Fruit fly (Drosophila melanogaster) whole organism, embryonic: ENCODE measurements around the gene Herc4.

Experiments used
- Asciz ChIP-seq: fragments of 200-800 bp; sonication (Bioruptor generic); optimal IDR thresholded peaks from 2 replicates; lab custom pipeline; 2017; ENCODE audit warnings: missing biosample characterization, mild to moderate bottlenecking, missing genetic modification characterization, missing genetic modification reagents
- CG10267 ChIP-seq: fragments of 200-800 bp; sonication (Bioruptor generic); optimal IDR thresholded peaks from 2 replicates; lab custom pipeline; 2018; ENCODE audit warnings: missing biosample characterization, mild to moderate bottlenecking, missing genetic modification characterization, moderate library complexity
- CG10274 ChIP-seq: fragments of 200-800 bp; sonication (Bioruptor generic); optimal IDR thresholded peaks from 3 replicates; lab custom pipeline; 2017; ENCODE audit warnings: missing biosample characterization, mild to moderate bottlenecking, missing genetic modification characterization
- CG10366 ChIP-seq: fragments of 200-800 bp; sonication (Bioruptor generic); IDR thresholded peaks from 2 replicates; pipeline ENCODE4 v1.3.6; 2022; ENCODE audit warnings: missing biosample characterization, missing genetic modification characterization
- CG11093 ChIP-seq: fragments of 200-800 bp; sonication (Bioruptor generic); IDR thresholded peaks from 3 replicates; pipeline ENCODE4 v1.3.6; 2022; ENCODE audit warnings: missing biosample characterization, missing genetic modification characterization
- CG11560 ChIP-seq: fragments of 200-800 bp; sonication (Bioruptor generic); IDR thresholded peaks from 3 replicates; pipeline ENCODE4 v1.3.6; 2022; ENCODE audit warnings: missing biosample characterization, missing genetic modification characterization
- CG12104 ChIP-seq: fragments of 200-800 bp; sonication (Bioruptor generic); optimal IDR thresholded peaks from 3 replicates; lab custom pipeline; 2016; ENCODE audit warnings: missing biosample characterization, missing genetic modification characterization
- CG12236 ChIP-seq: fragments of 200-800 bp; sonication (Bioruptor generic); optimal IDR thresholded peaks from 2 replicates; lab custom pipeline; 2016; ENCODE audit warnings: missing biosample characterization, missing genetic modification characterization
- CG17612 ChIP-seq: fragments of 200-800 bp; sonication (Bioruptor generic); IDR thresholded peaks from 2 replicates; pipeline ENCODE4 v1.3.6; 2022; ENCODE audit warnings: missing biosample characterization, missing genetic modification characterization
- CG17829 ChIP-seq: fragments of 200-800 bp; optimal IDR thresholded peaks from 2 replicates; lab custom pipeline; 2019; ENCODE audit warnings: missing biosample characterization, mild to moderate bottlenecking, missing genetic modification characterization, moderate library complexity
- CG1792 ChIP-seq: fragments of 200-800 bp; sonication (Bioruptor generic); optimal IDR thresholded peaks from 2 replicates; lab custom pipeline; 2016; ENCODE audit warnings: missing biosample characterization, missing genetic modification characterization
- CG18599 ChIP-seq: fragments of 200-800 bp; sonication (Bioruptor generic); optimal IDR thresholded peaks from 3 replicates; lab custom pipeline; 2017; ENCODE audit warnings: missing biosample characterization, missing genetic modification characterization, mild to moderate bottlenecking, moderate library complexity, missing genetic modification reagents
- CG18764 ChIP-seq: fragments of 200-800 bp; sonication (Bioruptor generic); optimal IDR thresholded peaks from 3 replicates; lab custom pipeline; 2016; ENCODE audit warnings: missing biosample characterization, missing genetic modification characterization
- CG2712 ChIP-seq: fragments of 200-800 bp; optimal IDR thresholded peaks from 3 replicates; lab custom pipeline; 2019; ENCODE audit warnings: missing biosample characterization, mild to moderate bottlenecking, missing genetic modification characterization, moderate library complexity
- CG30020 ChIP-seq: fragments of 200-800 bp; optimal IDR thresholded peaks from 2 replicates; lab custom pipeline; 2019; ENCODE audit warnings: missing biosample characterization, mild to moderate bottlenecking, missing genetic modification characterization, moderate library complexity
- CG34422 ChIP-seq: fragments of 200-800 bp; sonication (Bioruptor generic); IDR thresholded peaks from 3 replicates; pipeline ENCODE4 v1.3.6; 2022; ENCODE audit warnings: missing biosample characterization, missing genetic modification characterization
- CG3847 ChIP-seq: fragments of 200-800 bp; sonication (Bioruptor generic); IDR thresholded peaks from 2 replicates; pipeline ENCODE4 v1.3.6; 2022; ENCODE audit warnings: missing biosample characterization, missing genetic modification characterization
- CG7271 ChIP-seq: fragments of 200-800 bp; sonication (Bioruptor generic); optimal IDR thresholded peaks from 2 replicates; lab custom pipeline; 2018; ENCODE audit warnings: missing biosample characterization, mild to moderate bottlenecking, missing genetic modification characterization, moderate library complexity
- CG7357 ChIP-seq: fragments of 200-800 bp; sonication (Bioruptor generic); IDR thresholded peaks from 3 replicates; pipeline ENCODE4 v1.3.6; 2022; ENCODE audit warnings: missing biosample characterization, missing genetic modification characterization
- CG7745 ChIP-seq: fragments of 200-800 bp; sonication (Bioruptor generic); optimal IDR thresholded peaks from 2 replicates; lab custom pipeline; 2018; ENCODE audit warnings: missing biosample characterization, mild to moderate bottlenecking, missing genetic modification characterization, moderate library complexity
- CG7963 ChIP-seq: fragments of 200-800 bp; sonication (Bioruptor generic); IDR thresholded peaks from 3 replicates; pipeline ENCODE4 v1.3.6; 2022; ENCODE audit warnings: missing biosample characterization, missing genetic modification characterization; ENCODE audit not compliant: partially characterized antibody
- CG8290 ChIP-seq, 3 experiments: fragments of 200-800 bp; sonication (Bioruptor generic); optimal IDR thresholded peaks; 2 replicates each; lab custom pipeline; 2016 to 2019; ENCODE audit warnings: missing biosample characterization in 3 of 3, missing genetic modification characterization in 3 of 3, mild to moderate bottlenecking in 2 of 3, moderate library complexity in 1 of 3
- CoRest ChIP-seq: fragments of 200-800 bp; sonication (Bioruptor generic); optimal IDR thresholded peaks from 3 replicates; lab custom pipeline; 2018; ENCODE audit warnings: missing biosample characterization, mild to moderate bottlenecking, missing genetic modification characterization, moderate library complexity
- Dip3 ChIP-seq: fragments of 200-800 bp; sonication (Bioruptor generic); optimal IDR thresholded peaks from 3 replicates; lab custom pipeline; 2016; ENCODE audit warnings: missing biosample characterization, missing genetic modification characterization
- E2f1 ChIP-seq: fragments of 200-800 bp; sonication (Bioruptor generic); IDR thresholded peaks from 2 replicates; pipeline ENCODE4 v1.3.6; 2022; ENCODE audit warnings: missing biosample characterization, missing genetic modification characterization
- ERR ChIP-seq: fragments of 200-800 bp; sonication (Bioruptor generic); optimal IDR thresholded peaks from 2 replicates; lab custom pipeline; 2016; ENCODE audit warnings: missing biosample characterization, missing genetic modification characterization
- HLHmδ ChIP-seq: fragments of 200-800 bp; sonication (Bioruptor generic); optimal IDR thresholded peaks from 2 replicates; lab custom pipeline; 2018; ENCODE audit warnings: missing biosample characterization, mild to moderate bottlenecking, missing genetic modification characterization, moderate library complexity
- Hr39 ChIP-seq: fragments of >200 bp; optimal IDR thresholded peaks from 2 replicates; lab custom pipeline; 2017
- Hr51 ChIP-seq, 2 experiments: fragments of 200-800 bp; sonication (Bioruptor generic); optimal IDR thresholded peaks; 2 replicates in 1 of 2; 3 replicates in 1 of 2; lab custom pipeline; 2016 to 2018; ENCODE audit warnings: missing biosample characterization in 2 of 2, missing genetic modification characterization in 2 of 2, mild to moderate bottlenecking in 1 of 2, moderate library complexity in 1 of 2
- Lim3 ChIP-seq: fragments of 200-800 bp; sonication (Bioruptor generic); IDR thresholded peaks from 2 replicates; pipeline ENCODE4 v1.3.6; 2022; ENCODE audit warnings: missing biosample characterization, missing genetic modification characterization
- MESR4 ChIP-seq: fragments of 200-800 bp; sonication (Bioruptor generic); optimal IDR thresholded peaks from 2 replicates; lab custom pipeline; 2018; ENCODE audit warnings: missing biosample characterization, mild to moderate bottlenecking, missing genetic modification characterization, moderate library complexity
- Mad ChIP-seq: fragments of 200-800 bp; sonication (Bioruptor generic); optimal IDR thresholded peaks from 2 replicates; lab custom pipeline; 2016; ENCODE audit warnings: missing biosample characterization, missing genetic modification characterization
- Pdp1 ChIP-seq, 2 experiments: fragments of 200-800 bp; sonication (Bioruptor generic); optimal IDR thresholded peaks; 3 replicates each; lab custom pipeline; 2016; ENCODE audit warnings: missing biosample characterization in 2 of 2, missing genetic modification characterization in 2 of 2, mild to moderate bottlenecking in 1 of 2, moderate library complexity in 1 of 2
- Rfx ChIP-seq: fragments of 200-800 bp; sonication (Bioruptor generic); IDR thresholded peaks from 2 replicates; pipeline ENCODE4 v1.3.6; 2022; ENCODE audit warnings: missing biosample characterization, missing genetic modification characterization
- Scr ChIP-seq: fragments of 200-800 bp; sonication (Bioruptor generic); IDR thresholded peaks from 2 replicates; pipeline ENCODE4 v1.3.6; 2022; ENCODE audit warnings: missing biosample characterization, missing genetic modification characterization; ENCODE audit not compliant: partially characterized antibody
- Tbp ChIP-seq: fragments of >200 bp; optimal IDR thresholded peaks from 2 replicates; lab custom pipeline; 2018; ENCODE audit warnings: missing biosample characterization, missing genetic modification characterization
- Trl ChIP-seq, 3 experiments: fragments of >200 bp in 2 of 3; fragments of 200-800 bp in 1 of 3; sonication (Bioruptor generic) in 1 of 3; optimal IDR thresholded peaks; 2 replicates in 1 of 3; 3 replicates in 2 of 3; lab custom pipeline; 2016 to 2017; ENCODE audit warnings: missing biosample characterization in 1 of 3, missing genetic modification characterization in 1 of 3
- amos ChIP-seq: fragments of 200-800 bp; sonication (Bioruptor generic); IDR thresholded peaks from 2 replicates; pipeline ENCODE4 v1.3.6; 2022; ENCODE audit warnings: missing biosample characterization, missing genetic modification characterization; ENCODE audit not compliant: partially characterized antibody
- en ChIP-seq: fragments of 200-800 bp; sonication (Bioruptor generic); optimal IDR thresholded peaks from 2 replicates; lab custom pipeline; 2016; ENCODE audit warnings: missing biosample characterization, missing genetic modification characterization
- gce ChIP-seq: fragments of 200-800 bp; sonication (Bioruptor generic); IDR thresholded peaks from 3 replicates; pipeline ENCODE4 v1.3.6; 2022; ENCODE audit warnings: missing biosample characterization, missing genetic modification characterization
- gem ChIP-seq: fragments of 200-800 bp; sonication (Bioruptor generic); optimal IDR thresholded peaks from 2 replicates; lab custom pipeline; 2019; ENCODE audit warnings: missing biosample characterization, mild to moderate bottlenecking, missing genetic modification characterization, moderate library complexity
- gfzf ChIP-seq: fragments of 200-800 bp; sonication (Bioruptor generic); optimal IDR thresholded peaks from 2 replicates; lab custom pipeline; 2016; ENCODE audit warnings: missing biosample characterization, mild to moderate bottlenecking, missing genetic modification characterization, moderate library complexity
- gro ChIP-seq: fragments of 200-800 bp; sonication (Bioruptor generic); optimal IDR thresholded peaks from 2 replicates; lab custom pipeline; 2016; ENCODE audit warnings: missing biosample characterization, missing genetic modification characterization
- kah ChIP-seq: fragments of 200-800 bp; sonication (Bioruptor generic); optimal IDR thresholded peaks from 2 replicates; lab custom pipeline; 2018; ENCODE audit warnings: missing biosample characterization, mild to moderate bottlenecking, missing genetic modification characterization
- mirr ChIP-seq: fragments of 200-800 bp; sonication (Bioruptor generic); optimal IDR thresholded peaks from 3 replicates; lab custom pipeline; 2018; ENCODE audit warnings: missing biosample characterization, mild to moderate bottlenecking, missing genetic modification characterization
- shn ChIP-seq: fragments of 200-800 bp; sonication (Bioruptor generic); optimal IDR thresholded peaks from 3 replicates; lab custom pipeline; 2016; ENCODE audit warnings: missing biosample characterization, missing genetic modification characterization
- slou ChIP-seq: fragments of 200-800 bp; sonication (Bioruptor generic); optimal IDR thresholded peaks from 3 replicates; lab custom pipeline; 2016; ENCODE audit warnings: missing biosample characterization, missing genetic modification characterization
- vfl ChIP-seq: fragments of 200-800 bp; sonication (Bioruptor generic); optimal IDR thresholded peaks from 2 replicates; lab custom pipeline; 2016; ENCODE audit warnings: missing biosample characterization, missing genetic modification characterization
- vvl ChIP-seq: fragments of 200-800 bp; sonication (Bioruptor generic); IDR thresholded peaks from 2 replicates; pipeline ENCODE4 v1.3.6; 2022; ENCODE audit warnings: missing biosample characterization, missing genetic modification characterization

Herc4 gene

dm6 chr3L:1320230-1320930, 6.9 kb downstream of the Herc4 start (continued):
- TF ChIP-seq CG12104 (GFP tag; lab: Kevin White, UChicago) (no peak), CG17829 (tag; lab: Kevin White, UChicago) (no peak), en (GFP tag; lab: Kevin White, UChicago) (no peak), CG7357 (GFP tag; lab: Robert Waterston, UW) (no peak), Trl (optimal IDR thresholded peaks at IDR 0.05; lab: Kevin White, UChicago) (no peak), Trl (GFP tag; optimal IDR thresholded peaks at IDR 0.05; lab: Kevin White, UChicago) (no peak), CG7271 (tag; lab: Kevin White, UChicago) (no peak), CG17612 (GFP tag; lab: Robert Waterston, UW) (no peak), vfl (GFP tag; lab: Kevin White, UChicago) (no peak), CG11093 (GFP tag; lab: Robert Waterston, UW) (no peak), mirr (GFP tag; lab: Kevin White, UChicago) (peak; percentile 48), CG12236 (no peak), gfzf (GFP tag; lab: Kevin White, UChicago) (no peak), MESR4 (no peak), Asciz (no peak), amos (GFP tag; lab: Robert Waterston, UW) (no peak), CG7963 (GFP tag; lab: Robert Waterston, UW) (no peak), gce (GFP tag; lab: Robert Waterston, UW) (no peak), CG18599 (GFP tag; lab: Kevin White, UChicago) (peak; percentile 22), CG30020 (tag; lab: Kevin White, UChicago) (no peak), CG7745 (tag; lab: Kevin White, UChicago) (peak; percentile 99), Dip3 (GFP tag; lab: Kevin White, UChicago) (peak; percentile 28), E2f1 (no peak), CG10274 (GFP tag; lab: Kevin White, UChicago) (peak; percentile 96), CG18764 (GFP tag; lab: Kevin White, UChicago) (no peak), vvl (GFP tag; lab: Robert Waterston, UW) (no peak), CG10267 (tag; lab: Kevin White, UChicago) (no peak), Scr (GFP tag; lab: Robert Waterston, UW) (no peak), CG8290 (GFP tag; optimal IDR thresholded peaks at IDR 0.05; lab: Kevin White, UChicago) (no peak), CG8290 (tag; optimal IDR thresholded peaks at IDR 0.05; lab: Kevin White, UChicago) (peak in 1 of 2 experiments; percentile 5), gro (GFP tag; lab: Kevin White, UChicago) (no peak), CG3847 (GFP tag; lab: Robert Waterston, UW) (no peak), CoRest (tag; lab: Kevin White, UChicago) (no peak), Hr51 (GFP tag; optimal IDR thresholded peaks at IDR 0.05; lab: Kevin White, UChicago) (peak in 1 of 2 experiments; percentile 26), shn (GFP tag; lab: Kevin White, UChicago) (no peak), Lim3 (GFP tag; lab: Robert Waterston, UW) (no peak), CG34422 (GFP tag; lab: Robert Waterston, UW) (no peak), CG10366 (GFP tag; lab: Robert Waterston, UW) (peak; percentile 46), CG2712 (tag; lab: Kevin White, UChicago) (peak; percentile 2), CG1792 (GFP tag; lab: Kevin White, UChicago) (no peak), kah (GFP tag; lab: Kevin White, UChicago) (no peak), Mad (GFP tag; lab: Kevin White, UChicago) (no peak), ERR (GFP tag; lab: Kevin White, UChicago) (no peak), Pdp1 (GFP tag; optimal IDR thresholded peaks at IDR 0.05; lab: Kevin White, UChicago) (peak in 1 of 2 experiments; percentile 21), Tbp (no peak), Rfx (GFP tag; lab: Robert Waterston, UW) (no peak; the same call in 1 of the 2 replicates), HLHmδ (GFP tag; lab: Kevin White, UChicago) (no peak), gem (tag; lab: Kevin White, UChicago) (peak; percentile 40), slou (GFP tag; lab: Kevin White, UChicago) (no peak), CG11560 (tag; lab: Robert Waterston, UW) (no peak), Hr39 (lab: Kevin White, UChicago) (no peak)
